Fruit fly (Drosophila melanogaster) whole organism: ENCODE measurements around the gene CG7320.

Experiments
- CG8478 ChIP-seq: fragments of >200 bp; optimal IDR thresholded peaks from 2 replicates; lab custom pipeline; 2018; ENCODE audit warnings: inconsistent platforms
- pan ChIP-seq: fragments of >200 bp; optimal IDR thresholded peaks from 2 replicates; lab custom pipeline; 2017
- psq ChIP-seq: fragments of >200 bp; optimal IDR thresholded peaks from 2 replicates; lab custom pipeline; 2017
- usp ChIP-seq: fragments of >200 bp; optimal IDR thresholded peaks from 2 replicates; lab custom pipeline; 2017; ENCODE audit warnings: missing biosample characterization, missing genetic modification characterization, mixed read lengths

DNA sequence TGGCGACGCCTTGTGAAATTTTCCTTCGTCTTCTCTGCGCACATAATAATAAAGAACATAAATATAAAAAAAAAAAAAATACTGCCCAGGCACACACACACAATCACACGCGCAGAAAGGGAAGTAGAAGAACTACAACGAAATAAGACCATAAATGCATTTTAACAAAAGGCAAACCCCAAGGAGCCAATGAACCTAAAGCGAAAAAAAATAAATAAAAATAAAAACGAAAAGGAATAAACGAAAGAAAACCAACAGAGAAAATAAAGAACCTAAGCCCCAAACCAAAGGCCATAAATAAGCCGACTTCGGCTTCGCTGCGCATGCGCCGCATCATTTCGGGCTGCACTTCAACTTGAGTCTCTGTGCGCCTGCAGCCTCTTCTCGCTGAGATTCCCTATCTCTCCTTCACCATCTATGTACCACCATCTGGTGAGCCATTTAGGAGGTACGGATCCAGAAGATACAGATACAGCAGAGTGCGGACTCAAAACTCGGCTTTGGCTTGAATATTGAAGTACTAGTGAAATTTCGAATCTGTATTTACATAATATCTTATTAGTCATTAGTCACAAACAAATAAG lies 20.1 kb downstream of the CG7320 start:
- no peak for TF ChIP-seq CG8478
- TF ChIP-seq usp (GFP tag; lab: Kevin White, UChicago), result no peak
- no peak for TF ChIP-seq pan (lab: Kevin White, UChicago)
- no peak for TF ChIP-seq psq (lab: Kevin White, UChicago)
